Fruit fly (Drosophila melanogaster) whole organism, larva: ENCODE measurements around the gene Nepl8.

Source experiments
- noc ChIP-seq: fragments of 200-800 bp; sonication (Bioruptor generic); optimal IDR thresholded peaks from 3 replicates; lab custom pipeline; 2019; ENCODE audit warnings: missing biosample characterization, mild to moderate bottlenecking, missing genetic modification characterization, moderate library complexity

Nepl8 gene

DNA sequence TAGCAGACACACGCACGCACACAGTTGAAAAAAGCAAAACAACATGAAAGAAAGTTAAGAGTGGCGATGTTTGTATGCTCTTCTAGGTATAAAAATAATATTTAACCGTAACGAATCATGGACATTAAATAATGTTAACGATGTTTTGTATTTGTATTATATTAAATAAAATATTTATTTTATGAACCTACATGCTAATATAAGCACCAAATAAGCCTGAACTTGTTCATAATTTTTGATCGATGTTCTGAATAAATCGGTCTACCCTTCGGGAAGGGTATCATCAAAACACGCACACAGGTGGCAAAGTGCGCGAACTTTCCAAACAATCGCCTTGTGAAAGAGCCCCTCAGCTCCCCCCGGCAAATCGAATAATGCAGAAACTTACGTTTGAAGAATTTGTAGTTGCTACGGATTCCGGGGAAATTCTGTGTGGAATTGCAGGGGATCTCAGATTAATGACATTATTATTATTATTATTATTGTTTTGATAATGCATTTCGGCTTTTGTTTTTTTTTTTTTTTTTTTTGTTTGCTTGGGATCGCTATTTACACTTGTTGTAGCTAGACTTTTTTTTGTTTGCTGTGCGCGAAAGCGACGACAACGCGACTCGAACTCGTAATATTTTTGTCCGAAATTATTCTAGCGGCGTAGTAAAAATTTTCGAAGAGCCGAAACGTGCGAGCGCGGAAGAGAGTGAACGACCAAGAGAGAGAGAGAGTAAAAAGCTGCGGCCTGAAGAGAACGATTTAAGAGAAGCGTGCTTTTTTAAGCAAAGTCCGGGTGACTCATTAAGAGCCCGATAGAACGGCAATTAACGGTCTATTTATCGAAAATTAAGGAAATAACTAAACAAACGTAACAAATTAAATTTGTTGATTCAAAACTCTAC is 31.9 kb downstream of the Nepl8 start:
- peak; percentile 77 for TF ChIP-seq noc (tag; lab: Kevin White, UChicago)

DNA sequence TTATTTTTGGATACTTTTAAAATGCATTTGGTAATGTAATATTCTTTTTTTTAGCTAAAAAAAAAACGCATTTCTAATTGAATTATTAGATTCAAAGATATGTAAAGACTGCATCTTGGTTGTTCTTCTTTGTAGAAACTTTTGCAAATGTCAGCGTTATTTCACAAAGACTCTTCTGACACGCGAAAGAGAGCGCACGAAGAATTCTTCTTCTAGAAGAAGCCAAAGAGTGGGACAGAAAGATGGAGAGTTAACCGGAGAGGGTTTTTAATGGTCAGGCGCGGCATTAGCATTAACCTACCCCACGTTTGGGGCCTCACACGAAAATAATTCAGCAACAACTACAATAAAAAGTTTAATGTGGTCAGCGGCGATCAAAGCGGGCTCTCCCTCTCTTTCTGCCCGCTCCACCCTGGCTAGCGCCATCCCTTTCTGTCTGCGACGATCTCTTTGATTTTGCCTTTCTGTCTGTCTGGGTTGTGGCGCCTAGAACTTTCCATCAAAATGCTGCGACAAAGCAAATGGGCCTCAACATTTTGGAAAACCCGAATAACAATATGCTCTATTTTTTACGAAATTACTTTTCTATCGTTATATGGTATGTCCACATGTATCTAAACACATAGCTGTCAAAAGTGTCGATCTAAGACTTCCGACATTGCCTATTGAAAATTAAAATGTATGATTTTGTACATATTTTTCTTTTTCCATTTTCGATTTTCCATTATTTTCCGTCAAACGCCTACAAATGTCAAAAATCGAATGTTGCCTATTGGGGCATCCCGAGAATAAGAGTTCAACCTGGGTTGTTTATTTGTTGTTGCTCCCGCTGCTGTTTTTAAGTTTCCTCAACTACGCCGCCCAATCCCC is 32.8 kb downstream of the Nepl8 start:
- TF ChIP-seq noc (tag; lab: Kevin White, UChicago) = peak; percentile 17

DNA sequence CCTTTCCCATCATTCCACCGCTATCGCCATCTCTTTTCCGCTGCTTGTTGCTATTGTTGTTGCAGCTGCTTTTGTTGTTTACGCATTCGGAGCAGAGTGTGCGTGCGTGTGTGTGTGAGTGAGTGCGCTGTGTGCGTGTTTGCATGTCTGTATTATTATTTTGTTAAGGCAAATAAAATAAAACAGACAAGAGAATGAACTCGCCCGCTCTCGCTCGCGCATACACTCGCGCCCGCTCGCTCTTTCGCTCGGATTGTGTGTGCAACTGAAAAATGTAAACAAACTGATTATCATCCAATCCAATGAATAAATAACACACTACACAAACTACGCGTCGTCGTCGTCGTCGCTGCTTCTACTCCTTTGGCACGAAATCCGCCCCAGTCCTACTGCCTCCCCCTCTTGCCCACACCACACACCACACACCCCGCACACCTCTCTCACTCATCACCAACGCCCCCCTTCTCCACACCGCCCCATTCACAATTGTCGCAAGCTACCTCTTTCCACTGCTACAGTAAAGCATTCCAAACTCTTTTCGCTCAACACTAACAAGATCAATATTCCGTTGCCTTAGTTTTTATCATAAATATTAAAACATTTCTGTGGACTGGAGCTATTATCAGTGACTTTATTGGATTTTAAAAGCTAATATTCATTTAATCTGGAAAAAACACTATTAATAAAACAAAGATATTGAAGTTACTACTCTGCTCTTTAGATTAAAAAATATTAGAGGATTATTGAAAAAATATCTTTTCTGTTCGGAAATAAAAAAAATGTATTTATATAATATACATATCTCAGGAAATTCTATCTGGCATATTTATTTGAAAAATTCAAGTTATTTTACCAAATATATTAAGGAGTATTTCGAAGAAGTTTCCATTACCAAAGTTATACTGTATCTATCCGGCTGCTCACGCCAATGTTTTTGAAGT is 33.7 kb downstream of the Nepl8 start:
- TF ChIP-seq noc (tag; lab: Kevin White, UChicago) = no peak

DNA sequence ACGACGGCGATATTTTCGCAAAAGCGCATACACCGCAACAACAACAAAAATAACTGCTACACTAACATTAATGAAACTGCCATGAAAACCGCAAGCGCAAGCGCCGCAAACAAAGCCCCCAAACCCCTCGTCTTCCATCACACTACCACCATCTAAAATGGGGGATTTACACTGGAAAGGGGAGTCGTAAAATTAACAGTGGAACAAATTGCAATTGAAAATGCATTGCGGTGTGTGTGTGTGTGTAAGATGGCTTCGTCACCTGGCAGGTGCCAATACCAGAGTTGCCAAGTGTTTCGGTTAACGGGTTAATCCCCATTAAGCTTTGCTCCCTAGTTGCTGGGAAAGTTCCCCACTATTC is 34.3 kb downstream of the Nepl8 start:
- TF ChIP-seq noc (tag; lab: Kevin White, UChicago) = no peak

DNA sequence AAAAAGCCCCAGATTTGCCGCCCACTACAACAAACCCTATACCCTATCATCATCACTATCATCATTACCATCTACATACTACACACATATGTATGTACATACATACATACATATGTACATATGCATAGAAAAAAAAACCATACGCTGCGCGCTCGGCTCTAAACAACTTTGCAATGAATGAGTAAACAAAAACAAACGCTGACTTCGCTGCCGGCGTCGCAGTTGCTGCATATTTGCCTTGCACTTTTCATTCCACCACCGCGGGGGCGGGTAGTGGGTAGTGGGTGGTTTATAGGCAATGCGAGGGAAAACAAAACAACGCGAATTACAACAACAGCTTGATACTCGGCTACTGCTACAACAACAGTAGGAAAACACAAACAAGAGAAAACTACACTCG is 35.1 kb downstream of the Nepl8 start:
- no peak for TF ChIP-seq noc (tag; lab: Kevin White, UChicago)

DNA sequence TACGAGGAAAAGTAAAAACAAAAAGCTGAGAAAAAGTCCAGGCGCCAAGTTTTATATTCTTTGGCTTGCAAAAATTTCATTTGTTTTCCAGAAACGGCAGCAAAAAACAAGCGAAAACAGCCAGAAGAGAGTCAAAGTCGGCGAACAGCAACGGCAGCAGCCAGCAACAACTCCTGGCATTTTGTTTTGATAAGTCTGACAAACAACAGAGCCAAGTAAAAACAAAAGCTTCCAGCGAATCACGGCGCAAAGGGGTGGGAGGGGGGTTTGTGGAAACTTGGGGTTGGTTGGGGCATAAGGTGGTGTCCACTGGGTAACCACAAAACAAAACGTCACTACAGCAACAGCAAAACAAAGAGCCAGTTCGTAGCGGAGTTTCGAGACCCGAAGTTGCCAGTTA is 37.2 kb downstream of the Nepl8 start:
- no peak for TF ChIP-seq noc (tag; lab: Kevin White, UChicago)

DNA sequence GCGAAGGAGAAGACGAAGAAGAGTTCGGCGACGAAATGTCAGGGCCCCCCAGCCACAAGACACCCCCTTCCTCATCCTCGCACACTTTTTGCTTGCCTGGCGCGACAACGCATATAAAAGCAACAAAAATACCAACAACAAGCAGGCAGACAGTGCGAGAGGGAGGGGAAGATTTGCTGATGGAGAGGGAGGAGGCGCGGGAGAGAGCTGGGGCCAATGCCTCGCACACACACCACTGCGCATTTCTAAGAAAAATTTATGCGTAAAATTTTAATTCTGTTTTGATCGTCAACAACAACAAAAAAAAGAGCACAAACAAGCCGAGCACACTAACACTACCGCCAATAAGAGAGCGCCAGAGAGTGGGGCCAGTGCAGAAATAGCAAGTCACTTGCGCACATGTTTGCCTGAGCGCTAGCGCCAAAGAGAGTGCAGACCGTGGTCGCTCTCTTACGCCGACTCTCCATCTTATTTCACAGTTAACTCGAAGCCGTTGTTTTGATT is 38.1 kb downstream of the Nepl8 start:
- TF ChIP-seq noc (tag; lab: Kevin White, UChicago) = peak; percentile 78

DNA sequence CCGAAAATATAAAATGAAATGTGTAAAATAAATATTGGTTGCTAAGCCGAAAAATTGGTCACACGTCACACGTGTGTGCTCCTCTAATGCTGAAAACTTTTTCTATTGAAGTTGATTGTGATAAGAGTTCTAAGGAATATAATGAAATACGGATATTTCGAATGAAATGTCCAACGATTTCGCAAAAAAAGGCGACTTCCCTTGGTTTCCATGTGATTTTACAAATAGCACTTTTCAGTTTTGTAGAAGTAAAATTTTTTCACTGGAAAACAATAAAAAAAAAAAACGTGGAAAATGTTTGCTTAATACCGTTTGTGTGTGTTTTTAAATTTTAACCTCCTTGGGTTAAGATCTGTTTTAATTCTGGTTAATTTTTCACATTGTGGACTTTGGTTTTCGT is 38.6 kb downstream of the Nepl8 start:
- no peak for TF ChIP-seq noc (tag; lab: Kevin White, UChicago)

DNA sequence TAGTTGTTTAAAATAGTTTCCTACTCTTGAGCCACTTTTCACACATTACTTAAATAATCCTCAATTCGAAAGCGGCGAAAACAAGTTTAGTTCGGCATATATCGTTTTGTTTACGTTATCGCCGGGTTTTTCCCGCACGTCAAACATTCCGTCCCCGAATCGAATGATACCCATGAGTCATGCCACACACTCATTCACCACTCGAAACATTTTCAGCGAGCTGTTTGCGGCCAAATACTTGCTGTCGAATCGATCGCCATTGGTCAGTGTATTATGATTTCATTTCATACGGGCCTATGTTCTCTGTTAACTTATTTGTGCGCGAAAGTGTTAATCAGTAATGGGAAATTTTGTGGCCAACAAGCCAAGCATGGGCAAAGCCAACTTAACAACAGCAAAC is 40.5 kb downstream of the Nepl8 start:
- TF ChIP-seq noc (tag; lab: Kevin White, UChicago) = no peak

DNA sequence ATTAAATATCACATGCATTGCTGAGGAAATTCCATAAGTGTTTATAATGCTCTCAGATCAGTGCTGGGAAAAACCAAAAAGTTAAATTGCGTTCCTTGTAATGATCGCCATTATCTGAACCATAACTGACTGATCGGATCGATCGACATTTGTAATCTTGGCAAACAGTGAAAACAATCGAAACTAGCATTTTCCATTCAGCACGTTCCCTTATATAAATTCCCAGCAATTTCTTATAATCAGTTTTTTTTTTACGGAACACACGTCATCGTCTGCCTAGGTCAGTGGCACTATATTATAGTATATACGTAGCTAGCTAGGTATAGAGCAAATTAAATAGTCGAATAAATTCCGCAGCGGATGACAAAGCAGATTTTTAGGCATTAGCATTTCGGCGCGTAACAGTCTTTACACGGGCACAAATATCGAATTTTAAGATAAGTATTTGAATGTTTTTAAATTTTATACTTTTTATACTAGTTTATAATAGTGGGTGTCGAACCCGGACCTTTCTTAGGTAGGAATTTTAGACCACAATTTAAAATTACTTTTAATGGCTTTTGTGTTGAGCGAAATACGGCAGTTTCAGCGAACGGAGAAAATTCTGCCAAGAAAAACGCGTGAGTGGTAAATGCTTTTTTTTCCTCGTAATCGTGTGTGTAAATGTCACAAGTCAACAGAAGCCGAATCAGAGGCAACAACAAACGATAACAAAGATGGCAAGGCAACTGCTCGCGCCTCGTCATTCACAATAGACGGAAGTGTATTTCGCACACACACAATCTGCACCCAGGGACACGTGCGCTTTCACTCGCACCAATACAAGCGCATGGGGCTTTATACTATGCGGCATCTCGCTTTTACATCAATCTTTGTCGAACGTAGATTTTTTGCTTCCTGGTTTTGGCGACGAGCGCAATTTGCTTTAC is 41.8 kb downstream of the Nepl8 start:
- no peak for TF ChIP-seq noc (tag; lab: Kevin White, UChicago)

DNA sequence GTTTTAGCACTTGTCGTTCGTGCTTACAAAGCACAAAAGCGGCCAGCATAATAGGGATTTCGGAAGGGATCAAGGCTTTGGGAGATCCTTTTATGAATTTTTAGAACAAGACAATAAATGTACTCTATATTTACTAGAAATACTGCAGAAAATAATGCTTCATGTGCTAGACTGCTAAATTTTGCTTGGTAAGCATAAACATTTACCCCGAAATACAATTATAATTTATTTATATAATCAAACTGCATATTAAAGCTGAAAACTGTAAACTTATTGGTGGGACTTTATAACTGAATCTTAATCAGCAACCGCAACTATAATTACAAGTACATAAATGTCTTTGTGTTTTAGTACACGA is 42.4 kb downstream of the Nepl8 start:
- TF ChIP-seq noc (tag; lab: Kevin White, UChicago) = no peak

DNA sequence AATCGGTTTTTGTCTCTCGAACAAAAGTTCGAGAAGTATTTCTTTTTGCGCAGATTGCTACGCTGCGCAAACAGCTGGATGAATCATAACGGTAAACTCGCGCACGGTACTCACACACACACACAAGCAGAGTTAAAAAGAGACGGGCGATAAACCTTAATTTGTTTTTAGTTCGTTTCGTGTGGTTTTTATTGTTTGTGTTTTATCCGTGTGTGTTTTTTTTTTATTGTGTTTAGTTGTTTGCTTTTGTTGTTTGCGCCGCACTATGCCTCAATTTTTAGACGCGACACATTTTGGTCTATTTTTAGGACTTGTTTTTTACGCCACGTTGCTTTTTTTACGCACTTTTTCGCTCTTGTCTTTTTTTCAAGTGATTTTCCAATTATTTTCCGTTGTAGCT is 42.9 kb downstream of the Nepl8 start:
- no peak for TF ChIP-seq noc (tag; lab: Kevin White, UChicago)

DNA sequence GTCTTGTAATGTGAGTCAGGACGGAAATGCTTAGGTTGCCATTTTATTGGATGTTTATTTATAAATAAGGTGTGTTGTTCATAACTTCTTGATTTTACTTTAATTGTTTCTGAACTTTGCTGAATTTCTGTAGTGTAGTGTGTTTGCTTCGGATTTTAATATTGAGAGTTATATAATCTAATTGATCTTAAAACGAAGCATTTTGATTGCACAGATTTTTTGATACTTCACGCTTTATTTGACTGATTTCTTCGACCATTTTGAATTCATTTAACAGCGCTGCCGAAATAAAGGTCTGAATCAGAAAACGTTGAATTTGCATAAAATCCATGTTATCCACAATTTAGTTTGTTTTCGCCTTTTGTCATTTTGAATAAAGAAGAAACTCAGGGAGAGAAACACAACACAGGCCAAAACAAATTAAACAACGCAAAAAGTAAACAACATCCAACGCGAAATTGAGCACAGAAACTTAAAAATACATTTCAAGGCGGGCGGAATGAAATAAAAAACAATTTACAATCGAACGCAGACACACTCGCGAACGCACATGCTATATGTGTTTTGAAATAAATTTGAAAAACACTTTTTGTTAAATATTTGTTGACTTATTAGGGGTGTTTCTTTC is 43.7 kb downstream of the Nepl8 start:
- TF ChIP-seq noc (tag; lab: Kevin White, UChicago) = no peak
